Worm (Caenorhabditis elegans) whole organism, young adult: ENCODE measurements around the gene T08D10.4.

Experiments used
- B0019.2 ChIP-seq: fragments of 200-800 bp; sonication (Bioruptor generic); conservative IDR thresholded peaks from 2 replicates; pipeline ENCODE4 v1.3.6; 2022; ENCODE audit warnings: missing genetic modification reagents, missing genetic modification characterization, missing compliant biosample characterization
- B0035.1 ChIP-seq: sonication (generic microtip); optimal IDR thresholded peaks from 2 replicates; lab custom pipeline; 2016; ENCODE audit warnings: missing genetic modification characterization, mild to moderate bottlenecking, missing compliant biosample characterization, missing genotype, missing genetic modification reagents
- B0261.1 ChIP-seq: sonication (generic microtip); optimal IDR thresholded peaks from 2 replicates; lab custom pipeline; 2016; ENCODE audit warnings: mild to moderate bottlenecking, missing genetic modification characterization, moderate library complexity, missing compliant biosample characterization
- C06A6.2 ChIP-seq: fragments of 200-800 bp; sonication (Bioruptor generic); conservative IDR thresholded peaks from 2 replicates; pipeline ENCODE4 v1.3.6; 2022; ENCODE audit warnings: missing genetic modification characterization, missing compliant biosample characterization
- D2030.7 ChIP-seq: fragments of 200-800 bp; sonication (Bioruptor generic); IDR thresholded peaks from 2 replicates; pipeline ENCODE4 v1.3.6; 2022; ENCODE audit warnings: missing genetic modification reagents, missing genetic modification characterization, missing compliant biosample characterization
- F23B12.7 ChIP-seq: sonication (generic microtip); optimal IDR thresholded peaks from 2 replicates; lab custom pipeline; 2017; ENCODE audit warnings: missing genetic modification characterization, mild to moderate bottlenecking, missing compliant biosample characterization, antibody characterized with exemption, moderate library complexity; ENCODE audit not compliant: insufficient read depth
- F57A8.1 ChIP-seq: fragments of 200-800 bp; sonication (Bioruptor generic); optimal IDR thresholded peaks from 2 replicates; lab custom pipeline; 2018; ENCODE audit warnings: mild to moderate bottlenecking, missing genetic modification characterization, moderate library complexity, missing compliant biosample characterization
- Y53G8AR.9 ChIP-seq: fragments of 200-800 bp; sonication (Bioruptor generic); conservative IDR thresholded peaks from 2 replicates; pipeline ENCODE4 v1.3.6; 2022; ENCODE audit warnings: missing genetic modification reagents, missing genetic modification characterization, missing compliant biosample characterization
- Y67H2A.10 ChIP-seq: fragments of 200-800 bp; sonication (Bioruptor generic); conservative IDR thresholded peaks from 2 replicates; pipeline ENCODE4 v1.3.6; 2022; ENCODE audit warnings: missing genetic modification reagents, missing genetic modification characterization, missing compliant biosample characterization
- Y79H2A.3 ChIP-seq: fragments of 200-800 bp; sonication (Bioruptor generic); conservative IDR thresholded peaks from 2 replicates; pipeline ENCODE4 v1.3.6; 2022; ENCODE audit warnings: missing genetic modification reagents, missing genetic modification characterization, missing compliant biosample characterization
- Y95B8A.8 ChIP-seq: fragments of 200-800 bp; sonication (Bioruptor generic); IDR thresholded peaks from 2 replicates; pipeline ENCODE4 v1.3.6; 2022; ENCODE audit warnings: missing genetic modification reagents, missing genetic modification characterization, missing compliant biosample characterization
- ZK185.1 ChIP-seq: sonication (generic microtip); optimal IDR thresholded peaks from 2 replicates; lab custom pipeline; 2016; ENCODE audit warnings: mild to moderate bottlenecking, missing genetic modification characterization, missing compliant biosample characterization; ENCODE audit not compliant: poor library complexity, severe bottlenecking
- akir-1 ChIP-seq: fragments of 200-800 bp; sonication (Bioruptor generic); optimal IDR thresholded peaks from 2 replicates; lab custom pipeline; 2018; ENCODE audit warnings: mild to moderate bottlenecking, missing genetic modification characterization, moderate library complexity, missing compliant biosample characterization
- aptf-2 ChIP-seq: fragments of 200-800 bp; sonication (Bioruptor generic); conservative IDR thresholded peaks from 2 replicates; pipeline ENCODE4 v1.3.6; 2022; ENCODE audit warnings: missing genetic modification reagents, missing genetic modification characterization, missing compliant biosample characterization
- attf-3 ChIP-seq: fragments of 200-800 bp; sonication (Bioruptor generic); conservative IDR thresholded peaks from 2 replicates; pipeline ENCODE4 v1.3.6; 2022; ENCODE audit warnings: missing genetic modification reagents, missing genetic modification characterization, missing compliant biosample characterization
- attf-6 ChIP-seq: fragments of 200-800 bp; sonication (Bioruptor generic); IDR thresholded peaks from 2 replicates; pipeline ENCODE4 v1.3.6; 2022; ENCODE audit warnings: missing genetic modification reagents, missing genetic modification characterization, missing compliant biosample characterization
- ccch-3 ChIP-seq: fragments of 200-800 bp; sonication (Bioruptor generic); optimal IDR thresholded peaks from 2 replicates; lab custom pipeline; 2018; ENCODE audit warnings: mild to moderate bottlenecking, missing genetic modification characterization, missing compliant biosample characterization
- ceh-100 ChIP-seq: fragments of 200-800 bp; sonication (Bioruptor generic); IDR thresholded peaks from 2 replicates; pipeline ENCODE4 v1.3.6; 2022; ENCODE audit warnings: missing genetic modification reagents, missing genetic modification characterization, missing compliant biosample characterization
- ceh-40 ChIP-seq: fragments of 200-800 bp; sonication (Bioruptor generic); IDR thresholded peaks from 2 replicates; pipeline ENCODE4 v1.3.6; 2022; ENCODE audit warnings: missing genetic modification characterization, missing compliant biosample characterization
- ceh-91 ChIP-seq: fragments of 200-800 bp; sonication (Bioruptor generic); IDR thresholded peaks from 2 replicates; pipeline ENCODE4 v1.3.6; 2022; ENCODE audit warnings: missing genetic modification reagents, missing genetic modification characterization, missing compliant biosample characterization
- chd-7 ChIP-seq: sonication (generic microtip); optimal IDR thresholded peaks from 2 replicates; lab custom pipeline; 2016; ENCODE audit warnings: mild to moderate bottlenecking, missing genetic modification characterization, moderate library complexity, missing compliant biosample characterization
- dox-1 ChIP-seq: fragments of 200-800 bp; sonication (Bioruptor generic); IDR thresholded peaks from 2 replicates; pipeline ENCODE4 v1.3.6; 2022; ENCODE audit warnings: missing genetic modification reagents, missing genetic modification characterization, missing compliant biosample characterization
- efl-1 ChIP-seq: fragments of 150-350 bp; optimal IDR thresholded peaks from 2 replicates; lab custom pipeline; 2014; ENCODE audit warnings: missing biosample characterization, missing genetic modification reagents, missing genetic modification characterization
- ets-4 ChIP-seq: fragments of 200-800 bp; sonication (Bioruptor generic); optimal IDR thresholded peaks from 2 replicates; lab custom pipeline; 2018; ENCODE audit warnings: mild to moderate bottlenecking, missing genetic modification characterization, missing compliant biosample characterization
- gei-17 ChIP-seq: fragments of 200-800 bp; sonication (Bioruptor generic); optimal IDR thresholded peaks from 2 replicates; lab custom pipeline; 2018; ENCODE audit warnings: mild to moderate bottlenecking, missing genetic modification characterization, missing compliant biosample characterization
- hlh-26 ChIP-seq: fragments of 200-800 bp; sonication (Bioruptor generic); conservative IDR thresholded peaks from 2 replicates; pipeline ENCODE4 v1.3.6; 2022; ENCODE audit warnings: missing genetic modification reagents, missing genetic modification characterization, missing compliant biosample characterization
- hmg-1.2 ChIP-seq: fragments of 200-800 bp; sonication (Bioruptor generic); IDR thresholded peaks from 2 replicates; pipeline ENCODE4 v1.3.6; 2022; ENCODE audit warnings: missing genetic modification reagents, missing genetic modification characterization, missing compliant biosample characterization
- hrde-1 ChIP-seq: sonication (generic microtip); optimal IDR thresholded peaks from 2 replicates; lab custom pipeline; 2016; ENCODE audit warnings: missing genetic modification characterization, mild to moderate bottlenecking, missing compliant biosample characterization, moderate library complexity, missing genotype, missing genetic modification reagents, borderline replicate concordance
- hsf-1 ChIP-seq: fragments of 200-800 bp; sonication (Bioruptor generic); IDR thresholded peaks from 2 replicates; pipeline ENCODE4 v1.3.6; 2022; ENCODE audit warnings: missing genetic modification reagents, missing genetic modification characterization, missing compliant biosample characterization
- madf-3 ChIP-seq: fragments of 200-800 bp; sonication (Bioruptor generic); IDR thresholded peaks from 2 replicates; pipeline ENCODE4 v1.3.6; 2022; ENCODE audit warnings: missing genetic modification reagents, missing genetic modification characterization, missing compliant biosample characterization
- madf-6 ChIP-seq: fragments of 200-800 bp; sonication (Bioruptor generic); IDR thresholded peaks from 2 replicates; pipeline ENCODE4 v1.3.6; 2022; ENCODE audit warnings: missing genetic modification reagents, missing genetic modification characterization, missing compliant biosample characterization
- madf-8 ChIP-seq: fragments of 200-800 bp; sonication (Bioruptor generic); conservative IDR thresholded peaks from 2 replicates; pipeline ENCODE4 v1.3.6; 2022; ENCODE audit warnings: missing genetic modification reagents, missing genetic modification characterization, missing compliant biosample characterization
- mcd-1 ChIP-seq: fragments of 200-800 bp; sonication (Bioruptor generic); IDR thresholded peaks from 2 replicates; pipeline ENCODE4 v1.3.6; 2022; ENCODE audit warnings: missing genetic modification reagents, missing genetic modification characterization, missing compliant biosample characterization
- nhr-179 ChIP-seq: sonication (generic microtip); optimal IDR thresholded peaks from 2 replicates; lab custom pipeline; 2016; ENCODE audit warnings: mild to moderate bottlenecking, missing genetic modification characterization, missing compliant biosample characterization
- nhr-27 ChIP-seq: fragments of 200-800 bp; sonication (Bioruptor generic); optimal IDR thresholded peaks from 2 replicates; lab custom pipeline; 2018; ENCODE audit warnings: mild to moderate bottlenecking, missing genetic modification characterization, moderate library complexity, missing compliant biosample characterization
- nhr-90 ChIP-seq: sonication (generic microtip); optimal IDR thresholded peaks from 2 replicates; lab custom pipeline; 2016; ENCODE audit warnings: missing genotype, mild to moderate bottlenecking, missing genetic modification characterization, missing compliant biosample characterization
- repo-1 ChIP-seq: sonication (generic microtip); optimal IDR thresholded peaks from 2 replicates; lab custom pipeline; 2017; ENCODE audit warnings: mild to moderate bottlenecking, missing genetic modification characterization, missing compliant biosample characterization
- sdz-38 ChIP-seq: sonication (generic microtip); optimal IDR thresholded peaks from 2 replicates; lab custom pipeline; 2016; ENCODE audit warnings: missing genotype, missing genetic modification characterization, missing compliant biosample characterization
- snpc-3.4 ChIP-seq: sonication (generic microtip); optimal IDR thresholded peaks from 2 replicates; lab custom pipeline; 2017; ENCODE audit warnings: missing genetic modification characterization, mild to moderate bottlenecking, missing compliant biosample characterization, antibody characterized with exemption, moderate library complexity, missing genotype, missing genetic modification reagents
- sptf-2 ChIP-seq: fragments of 200-800 bp; sonication (Bioruptor generic); optimal IDR thresholded peaks from 2 replicates; lab custom pipeline; 2018; ENCODE audit warnings: mild to moderate bottlenecking, missing genetic modification characterization, missing compliant biosample characterization
- tlf-1 ChIP-seq: fragments of 200-800 bp; sonication (Bioruptor generic); optimal IDR thresholded peaks from 2 replicates; lab custom pipeline; 2018; ENCODE audit warnings: mild to moderate bottlenecking, missing genetic modification characterization, missing compliant biosample characterization
- zfh-2 ChIP-seq: fragments of 200-800 bp; sonication (Bioruptor generic); conservative IDR thresholded peaks from 2 replicates; pipeline ENCODE4 v1.3.6; 2022; ENCODE audit warnings: missing genetic modification reagents, missing genetic modification characterization, missing compliant biosample characterization
- zim-3 ChIP-seq: sonication (generic microtip); optimal IDR thresholded peaks from 2 replicates; lab custom pipeline; 2017; ENCODE audit warnings: mild to moderate bottlenecking, missing genetic modification characterization, moderate library complexity, missing compliant biosample characterization
- ztf-26 ChIP-seq: sonication (generic microtip); optimal IDR thresholded peaks from 2 replicates; lab custom pipeline; 2017; ENCODE audit warnings: missing genetic modification characterization, missing compliant biosample characterization
- ztf-3 ChIP-seq: fragments of 200-800 bp; sonication (Bioruptor generic); optimal IDR thresholded peaks from 2 replicates; lab custom pipeline; 2018; ENCODE audit warnings: mild to moderate bottlenecking, missing genetic modification characterization, missing compliant biosample characterization

Gene T08D10.4

DNA sequence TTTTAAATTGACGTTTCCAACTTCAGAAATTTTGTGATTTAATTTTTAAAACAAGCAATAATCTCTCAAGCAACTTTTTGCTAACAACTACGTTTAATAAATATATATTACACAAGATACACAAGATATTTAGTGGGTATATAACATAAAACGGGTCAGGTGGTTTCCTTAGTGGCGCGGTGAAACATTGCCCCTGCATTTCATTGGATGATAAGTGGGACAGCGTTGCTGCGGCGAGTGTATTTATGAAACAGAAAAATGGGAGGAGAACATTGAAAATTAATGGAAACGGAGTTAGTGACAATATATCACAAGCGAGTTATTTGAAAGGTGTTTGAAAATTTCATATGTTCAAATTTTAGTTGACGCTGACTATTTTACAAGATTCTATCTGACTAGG lies 39.6 kb upstream of the T08D10.4 start:
- TF ChIP-seq C06A6.2 (GFP tag; lab: Robert Waterston, UW) (no peak), hsf-1 (GFP tag; lab: Robert Waterston, UW) (no peak), F57A8.1 (GFP tag; lab: Kevin White, UChicago) (no peak)

DNA sequence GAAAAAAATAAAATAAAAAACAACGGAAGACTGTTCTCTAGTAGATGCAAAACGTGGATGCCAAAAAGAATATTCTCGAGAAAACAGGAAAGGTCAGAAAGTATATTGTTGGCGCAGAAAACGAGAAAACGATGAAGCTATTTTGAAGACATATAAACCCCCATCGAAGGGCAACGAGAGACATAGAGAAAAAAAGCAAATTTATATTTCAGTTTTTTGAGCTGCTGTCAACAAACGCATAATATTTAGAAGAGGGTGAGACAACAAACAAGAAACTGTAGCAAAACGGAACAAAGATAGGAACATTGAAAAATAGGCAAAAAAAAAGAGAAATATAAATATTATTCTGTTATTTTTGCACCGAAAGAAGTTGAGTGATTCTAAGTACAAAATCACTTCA lies 39.1 kb upstream of the T08D10.4 start:
- peak; percentile 18; the same call in 1 of the 2 replicates for TF ChIP-seq hmg-1.2 (GFP tag; lab: Robert Waterston, UW)
- TF ChIP-seq ceh-91 (GFP tag; lab: Robert Waterston, UW): no peak
- TF ChIP-seq gei-17 (GFP tag; lab: Kevin White, UChicago): no peak
- TF ChIP-seq madf-3 (GFP tag; lab: Robert Waterston, UW): no peak
- TF ChIP-seq Y67H2A.10: no peak
- no peak for TF ChIP-seq sptf-2
- TF ChIP-seq Y95B8A.8 (GFP tag; lab: Robert Waterston, UW): no peak

DNA sequence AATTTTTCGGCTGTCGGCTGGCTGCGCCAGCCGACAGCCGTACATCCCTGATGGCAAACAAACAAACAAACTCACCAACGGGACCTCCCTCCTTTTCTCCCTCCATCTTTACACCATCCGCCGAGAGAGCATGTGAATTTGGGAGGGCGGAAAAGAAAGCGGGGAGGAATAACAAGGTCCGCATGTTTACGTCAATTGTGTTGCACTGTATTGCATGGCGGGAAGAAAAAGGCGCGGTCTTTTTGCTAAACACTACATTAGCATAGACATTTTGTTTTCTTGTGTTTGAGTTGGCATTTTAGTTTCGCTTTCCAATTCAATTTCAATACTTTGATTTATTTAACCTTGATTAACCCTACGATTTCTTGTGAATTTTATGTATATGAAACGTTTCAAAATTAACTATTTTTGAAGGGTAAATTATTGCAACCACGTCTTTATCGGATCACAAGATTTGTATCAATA lies 34.8 kb upstream of the T08D10.4 start, which contains the start of gene C49F5.6:
C49F5.6 (plus strand) TSS at position 415 of the 465 bp plus-strand sequence.
- TF ChIP-seq Y53G8AR.9 (GFP tag; lab: Robert Waterston, UW) (no peak), B0019.2 (GFP tag; lab: Robert Waterston, UW) (no peak), ZK185.1 (tag; lab: Kevin White, UChicago) (no peak), attf-3 (GFP tag; lab: Robert Waterston, UW) (no peak), ceh-40 (GFP tag; lab: Robert Waterston, UW) (no peak), hlh-26 (no peak), snpc-3.4 (tag; lab: Kevin White, UChicago) (no peak), mcd-1 (GFP tag; lab: Robert Waterston, UW) (no peak), F23B12.7 (tag; lab: Kevin White, UChicago) (no peak), dox-1 (GFP tag; lab: Robert Waterston, UW) (no peak), ets-4 (GFP tag; lab: Kevin White, UChicago) (no peak), nhr-90 (tag; lab: Kevin White, UChicago) (no peak), tlf-1 (no peak), hrde-1 (tag; lab: Kevin White, UChicago) (no peak), akir-1 (no peak), efl-1 (GFP tag; lab: Kevin White, UChicago) (peak; percentile 89), ztf-26 (tag; lab: Kevin White, UChicago) (no peak), nhr-179 (tag; lab: Kevin White, UChicago) (no peak), nhr-27 (tag; lab: Kevin White, UChicago) (no peak), repo-1 (tag; lab: Kevin White, UChicago) (no peak), B0261.1 (tag; lab: Kevin White, UChicago) (no peak), D2030.7 (GFP tag; lab: Robert Waterston, UW) (no peak), attf-6 (GFP tag; lab: Robert Waterston, UW) (no peak), C06A6.2 (GFP tag; lab: Robert Waterston, UW) (no peak), sdz-38 (no peak), ceh-100 (GFP tag; lab: Robert Waterston, UW) (no peak), madf-8 (GFP tag; lab: Robert Waterston, UW) (0 out of 2 replicates have a peak, but pooled peaks have one; percentile 31), madf-6 (peak; percentile 79), Y79H2A.3 (GFP tag; lab: Robert Waterston, UW) (no peak), ccch-3 (no peak), B0035.1 (tag; lab: Kevin White, UChicago) (no peak), madf-3 (GFP tag; lab: Robert Waterston, UW) (0 out of 2 replicates have a peak, but pooled peaks have one; percentile 44), zfh-2 (GFP tag; lab: Robert Waterston, UW) (no peak), aptf-2 (GFP tag; lab: Robert Waterston, UW) (peak; percentile 76), zim-3 (no peak), chd-7 (tag; lab: Kevin White, UChicago) (no peak), ztf-3 (GFP tag; lab: Kevin White, UChicago) (no peak)
